Worm (Caenorhabditis elegans): ENCODE measurements around the gene F10B5.2.

DNA sequence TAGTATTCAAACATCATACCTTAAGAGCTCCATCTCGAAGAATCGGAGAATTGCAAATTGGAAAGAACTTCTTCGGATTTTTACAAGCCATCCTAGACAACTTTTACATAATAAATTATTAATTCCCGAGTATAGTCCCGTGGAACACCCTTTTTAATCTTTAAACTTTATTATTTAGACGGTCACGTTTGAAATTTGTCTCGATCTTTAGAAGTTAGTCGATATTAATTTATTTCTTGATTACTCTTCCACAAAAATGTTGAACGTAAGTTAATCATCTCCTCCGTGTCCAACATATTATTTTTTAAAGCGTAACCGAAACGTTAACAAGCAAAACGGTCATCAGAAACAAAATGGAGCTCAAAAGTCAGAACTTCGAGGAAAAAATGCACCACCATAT lies 28.9 kb downstream of the F10B5.2 start, which contains the start of the genes decr-1.3 and T05C12.1:
- no peak for TF ChIP-seq ets-7 (tag; optimal IDR thresholded peaks at IDR 0.05)
- TF ChIP-seq ama-1 (optimal IDR thresholded peaks at IDR 0.05), result no peak
- TF ChIP-seq hmbx-1 (tag; optimal IDR thresholded peaks at IDR 0.05), result no peak
- no peak for TF ChIP-seq flt-1 (GFP tag; IDR thresholded peaks at IDR 0.05)
